Fruit fly (Drosophila melanogaster) whole organism, embryonic: Measurements from ENCODE around the gene Reck.

Experiments
- ATbp ChIP-seq: fragments of 200-800 bp; sonication (Bioruptor generic); optimal IDR thresholded peaks from 2 replicates; lab custom pipeline; 2017; ENCODE audit warnings: missing biosample characterization, mild to moderate bottlenecking, missing genetic modification characterization, missing genetic modification reagents
- Asciz ChIP-seq: fragments of 200-800 bp; sonication (Bioruptor generic); optimal IDR thresholded peaks from 2 replicates; lab custom pipeline; 2017; ENCODE audit warnings: missing biosample characterization, mild to moderate bottlenecking, missing genetic modification characterization, missing genetic modification reagents
- Blimp-1 ChIP-seq: fragments of 200-800 bp; sonication (Bioruptor generic); optimal IDR thresholded peaks from 3 replicates; lab custom pipeline; 2018; ENCODE audit warnings: missing biosample characterization, missing genetic modification characterization, mild to moderate bottlenecking, moderate library complexity, missing genetic modification reagents
- CG10979 ChIP-seq: fragments of 200-800 bp; sonication (Bioruptor generic); optimal IDR thresholded peaks from 2 replicates; lab custom pipeline; 2018; ENCODE audit warnings: missing biosample characterization, mild to moderate bottlenecking, missing genetic modification characterization, moderate library complexity
- CG11504 ChIP-seq: fragments of 200-800 bp; sonication (Bioruptor generic); optimal IDR thresholded peaks from 3 replicates; lab custom pipeline; 2019; ENCODE audit warnings: missing biosample characterization, mild to moderate bottlenecking, missing genetic modification characterization, moderate library complexity
- CG12744 ChIP-seq: fragments of 200-800 bp; sonication (Bioruptor generic); optimal IDR thresholded peaks from 2 replicates; lab custom pipeline; 2016; ENCODE audit warnings: missing biosample characterization, missing genetic modification characterization
- CG1603 ChIP-seq: fragments of 200-800 bp; sonication (Bioruptor generic); optimal IDR thresholded peaks from 2 replicates; lab custom pipeline; 2019; ENCODE audit warnings: missing biosample characterization, mild to moderate bottlenecking, missing genetic modification characterization, moderate library complexity
- CG16813 ChIP-seq: fragments of 200-800 bp; sonication (Bioruptor generic); IDR thresholded peaks from 3 replicates; pipeline ENCODE4 v1.3.6; 2022; ENCODE audit warnings: missing biosample characterization, missing genetic modification characterization; ENCODE audit not compliant: partially characterized antibody
- CG17359 ChIP-seq: fragments of 200-800 bp; sonication (Bioruptor generic); optimal IDR thresholded peaks from 3 replicates; lab custom pipeline; 2018; ENCODE audit warnings: missing biosample characterization, mild to moderate bottlenecking, missing genetic modification characterization, moderate library complexity
- CG17361 ChIP-seq: fragments of 200-800 bp; sonication (Bioruptor generic); IDR thresholded peaks from 3 replicates; pipeline ENCODE4 v1.3.6; 2022; ENCODE audit warnings: missing biosample characterization, missing genetic modification characterization
- CG18262 ChIP-seq: fragments of 200-800 bp; optimal IDR thresholded peaks from 3 replicates; lab custom pipeline; 2019; ENCODE audit warnings: missing biosample characterization, mild to moderate bottlenecking, missing genetic modification characterization, moderate library complexity
- CG2712 ChIP-seq: fragments of 200-800 bp; optimal IDR thresholded peaks from 3 replicates; lab custom pipeline; 2019; ENCODE audit warnings: missing biosample characterization, mild to moderate bottlenecking, missing genetic modification characterization, moderate library complexity
- CG2875 ChIP-seq: fragments of 200-800 bp; sonication (Bioruptor generic); optimal IDR thresholded peaks from 2 replicates; lab custom pipeline; 2017; ENCODE audit warnings: missing biosample characterization, mild to moderate bottlenecking, missing genetic modification characterization, missing genetic modification reagents
- CG30403 ChIP-seq: fragments of 200-800 bp; sonication (Bioruptor generic); optimal IDR thresholded peaks from 3 replicates; lab custom pipeline; 2016; ENCODE audit warnings: missing biosample characterization, missing genetic modification characterization
- CG31441 ChIP-seq: fragments of 200-800 bp; sonication (Bioruptor generic); IDR thresholded peaks from 2 replicates; pipeline ENCODE4 v1.3.6; 2022; ENCODE audit warnings: missing biosample characterization, missing genetic modification characterization
- CG3407 ChIP-seq: fragments of 200-800 bp; sonication (Bioruptor generic); optimal IDR thresholded peaks from 2 replicates; lab custom pipeline; 2018; ENCODE audit warnings: missing biosample characterization, mild to moderate bottlenecking, missing genetic modification characterization
- CG3838 ChIP-seq: fragments of 200-800 bp; sonication (Bioruptor generic); optimal IDR thresholded peaks from 3 replicates; lab custom pipeline; 2016; ENCODE audit warnings: missing biosample characterization, missing genetic modification characterization
- CG7271 ChIP-seq: fragments of 200-800 bp; sonication (Bioruptor generic); optimal IDR thresholded peaks from 2 replicates; lab custom pipeline; 2018; ENCODE audit warnings: missing biosample characterization, mild to moderate bottlenecking, missing genetic modification characterization, moderate library complexity
- CG7556 ChIP-seq: fragments of 200-800 bp; sonication (Bioruptor generic); optimal IDR thresholded peaks from 2 replicates; lab custom pipeline; 2017; ENCODE audit warnings: missing biosample characterization, mild to moderate bottlenecking, missing genetic modification characterization
- CG8924 ChIP-seq: fragments of 200-800 bp; optimal IDR thresholded peaks from 3 replicates; lab custom pipeline; 2019; ENCODE audit warnings: missing biosample characterization, mild to moderate bottlenecking, missing genetic modification characterization, moderate library complexity
- Camta ChIP-seq: fragments of 200-800 bp; sonication (Bioruptor generic); optimal IDR thresholded peaks from 2 replicates; lab custom pipeline; 2016; ENCODE audit warnings: missing biosample characterization, missing genetic modification characterization
- Dp ChIP-seq: fragments of 200-800 bp; sonication (Bioruptor generic); optimal IDR thresholded peaks from 2 replicates; lab custom pipeline; 2018; ENCODE audit warnings: missing biosample characterization, mild to moderate bottlenecking, missing genetic modification characterization, moderate library complexity
- Drgx ChIP-seq: fragments of 200-800 bp; sonication (Bioruptor generic); IDR thresholded peaks from 2 replicates; pipeline ENCODE4 v1.3.6; 2022; ENCODE audit warnings: missing biosample characterization, missing genetic modification characterization
- Ets65A ChIP-seq: fragments of 200-800 bp; sonication (Bioruptor generic); peaks from one replicate; lab custom pipeline; 2016; ENCODE audit warnings: missing biosample characterization, missing genetic modification characterization
- HLH54F ChIP-seq: fragments of 200-800 bp; sonication (Bioruptor generic); optimal IDR thresholded peaks from 3 replicates; lab custom pipeline; 2016; ENCODE audit warnings: missing biosample characterization, missing genetic modification characterization
- Pdp1 ChIP-seq, 2 experiments: fragments of 200-800 bp; sonication (Bioruptor generic); optimal IDR thresholded peaks; 3 replicates each; lab custom pipeline; 2016; ENCODE audit warnings: missing biosample characterization in 2 of 2, missing genetic modification characterization in 2 of 2, mild to moderate bottlenecking in 1 of 2, moderate library complexity in 1 of 2
- Poxn ChIP-seq: fragments of 200-800 bp; sonication (Bioruptor generic); IDR thresholded peaks from 2 replicates; pipeline ENCODE4 v1.3.6; 2022; ENCODE audit warnings: missing biosample characterization, missing genetic modification characterization
- Sox102F ChIP-seq: fragments of 200-800 bp; sonication (Bioruptor generic); optimal IDR thresholded peaks from 2 replicates; lab custom pipeline; 2018; ENCODE audit warnings: missing biosample characterization, mild to moderate bottlenecking, missing genetic modification characterization, moderate library complexity
- Xrp1 ChIP-seq: fragments of 200-800 bp; sonication (Bioruptor generic); IDR thresholded peaks from 2 replicates; pipeline ENCODE4 v1.3.6; 2022; ENCODE audit warnings: missing biosample characterization, missing genetic modification characterization
- bsh ChIP-seq, 2 experiments: fragments of 200-800 bp; sonication (Bioruptor generic); optimal IDR thresholded peaks; 2 replicates each; lab custom pipeline; 2017 to 2018; ENCODE audit warnings: mild to moderate bottlenecking in 2 of 2, missing biosample characterization in 2 of 2, missing genetic modification characterization in 2 of 2, moderate library complexity in 1 of 2
- crol ChIP-seq: fragments of 200-800 bp; sonication (Bioruptor generic); IDR thresholded peaks from 2 replicates; pipeline ENCODE4 v1.3.6; 2022; ENCODE audit warnings: missing biosample characterization, missing genetic modification characterization
- dm ChIP-seq: fragments of 200-800 bp; sonication (Bioruptor generic); optimal IDR thresholded peaks from 3 replicates; lab custom pipeline; 2016; ENCODE audit warnings: missing biosample characterization, missing genetic modification characterization
- gem ChIP-seq: fragments of 200-800 bp; sonication (Bioruptor generic); optimal IDR thresholded peaks from 2 replicates; lab custom pipeline; 2019; ENCODE audit warnings: missing biosample characterization, mild to moderate bottlenecking, missing genetic modification characterization, moderate library complexity
- hkb ChIP-seq, 2 experiments: fragments of 200-800 bp in 1 of 2; fragments of >200 bp in 1 of 2; sonication (Bioruptor generic) in 1 of 2; IDR thresholded peaks in 1 of 2; optimal IDR thresholded peaks in 1 of 2; 2 replicates each; pipeline versions ENCODE4 v1.3.6 to Lab custom; 2017 to 2022; ENCODE audit warnings: missing biosample characterization in 1 of 2, missing genetic modification characterization in 1 of 2
- insv ChIP-seq, 2 experiments: fragments of 200-800 bp; sonication (Bioruptor generic); optimal IDR thresholded peaks; 3 replicates each; lab custom pipeline; 2016 to 2018; ENCODE audit warnings: missing biosample characterization in 2 of 2, missing genetic modification characterization in 2 of 2
- lab ChIP-seq: fragments of 200-800 bp; sonication (Bioruptor generic); optimal IDR thresholded peaks from 3 replicates; lab custom pipeline; 2017; ENCODE audit warnings: missing biosample characterization, missing genetic modification characterization, mild to moderate bottlenecking, moderate library complexity, missing genetic modification reagents
- lmd ChIP-seq: fragments of 200-800 bp; sonication (Bioruptor generic); IDR thresholded peaks from 2 replicates; pipeline ENCODE4 v1.3.6; 2022; ENCODE audit warnings: missing biosample characterization, missing genetic modification characterization
- nmo ChIP-seq: fragments of 200-800 bp; sonication (Bioruptor generic); optimal IDR thresholded peaks from 2 replicates; lab custom pipeline; 2018; ENCODE audit warnings: missing biosample characterization, mild to moderate bottlenecking, missing genetic modification characterization, moderate library complexity
- nom ChIP-seq: fragments of 200-800 bp; sonication (Bioruptor generic); optimal IDR thresholded peaks from 2 replicates; lab custom pipeline; 2017; ENCODE audit warnings: missing biosample characterization, missing genetic modification characterization, mild to moderate bottlenecking, moderate library complexity, missing genetic modification reagents
- pum ChIP-seq: fragments of 200-800 bp; sonication (Bioruptor generic); optimal IDR thresholded peaks from 2 replicates; lab custom pipeline; 2016; ENCODE audit warnings: missing biosample characterization, missing genetic modification characterization
- row ChIP-seq: fragments of 200-800 bp; sonication (Bioruptor generic); IDR thresholded peaks from 3 replicates; pipeline ENCODE4 v1.3.6; 2022; ENCODE audit warnings: missing biosample characterization, missing genetic modification characterization
- schlank ChIP-seq: fragments of 200-800 bp; sonication (Bioruptor generic); optimal IDR thresholded peaks from 2 replicates; lab custom pipeline; 2018; ENCODE audit warnings: missing biosample characterization, mild to moderate bottlenecking, missing genetic modification characterization
- shn ChIP-seq: fragments of 200-800 bp; sonication (Bioruptor generic); optimal IDR thresholded peaks from 3 replicates; lab custom pipeline; 2016; ENCODE audit warnings: missing biosample characterization, missing genetic modification characterization
- slbo ChIP-seq: fragments of 200-800 bp; sonication (Bioruptor generic); IDR thresholded peaks from 2 replicates; pipeline ENCODE4 v1.3.6; 2022; ENCODE audit warnings: missing biosample characterization, missing genetic modification characterization
- sna ChIP-seq: fragments of 200-800 bp; sonication (Bioruptor generic); IDR thresholded peaks from 2 replicates; pipeline ENCODE4 v1.3.6; 2022; ENCODE audit warnings: missing biosample characterization, missing genetic modification characterization; ENCODE audit not compliant: partially characterized antibody
- toy ChIP-seq: fragments of 200-800 bp; sonication (Bioruptor generic); IDR thresholded peaks from 2 replicates; pipeline ENCODE4 v1.3.6; 2022; ENCODE audit warnings: missing biosample characterization, missing genetic modification characterization
- ttk ChIP-seq: fragments of 200-800 bp; sonication (Bioruptor generic); IDR thresholded peaks from 2 replicates; pipeline ENCODE4 v2.1.2; 2022; ENCODE audit warnings: missing biosample characterization, missing genetic modification characterization
- unpg ChIP-seq: fragments of 200-800 bp; sonication (Bioruptor generic); optimal IDR thresholded peaks from 3 replicates; lab custom pipeline; 2018; ENCODE audit warnings: missing biosample characterization, mild to moderate bottlenecking, missing genetic modification characterization, moderate library complexity
- z ChIP-seq: fragments of 200-800 bp; sonication (Bioruptor generic); IDR thresholded peaks from 3 replicates; pipeline ENCODE4 v1.3.6; 2022; ENCODE audit warnings: missing biosample characterization, missing genetic modification characterization

Reck gene

DNA sequence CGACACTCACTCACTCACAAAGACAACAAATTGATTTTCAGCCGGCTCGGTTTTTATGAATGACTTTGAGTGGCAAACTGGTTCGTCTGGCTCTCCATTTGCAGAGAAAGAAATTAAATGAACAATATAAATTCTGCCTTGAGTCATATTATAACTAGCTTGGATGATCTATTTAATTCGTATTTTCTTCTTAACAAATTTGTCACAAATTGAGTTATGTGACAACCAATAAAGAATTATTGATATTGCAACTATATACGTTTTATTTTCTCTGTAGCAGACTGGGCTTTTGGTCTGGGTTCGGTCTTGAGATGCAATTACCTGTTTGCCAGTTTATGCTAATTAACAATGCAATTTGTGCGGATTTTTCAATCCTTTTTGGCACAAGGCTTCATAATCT is 7.0 kb downstream of the Reck start (continued):
- TF ChIP-seq CG7556 (GFP tag; lab: Kevin White, UChicago) (no peak), Camta (GFP tag; lab: Kevin White, UChicago) (no peak), Xrp1 (peak; percentile 53; the same call in 1 of the 2 replicates), gem (peak; percentile 65), dm (GFP tag; lab: Kevin White, UChicago) (no peak), CG2875 (GFP tag; lab: Kevin White, UChicago) (peak; percentile 4), CG17361 (GFP tag; lab: Robert Waterston, UW) (0 out of 3 replicates have a peak, but pooled peaks have one; percentile 30), schlank (tag; lab: Kevin White, UChicago) (no peak), row (peak; percentile 36; the same call in 1 of the 3 replicates), nmo (GFP tag; lab: Kevin White, UChicago) (peak; percentile 2), Pdp1 (GFP tag; optimal IDR thresholded peaks at IDR 0.05; lab: Kevin White, UChicago) (peak in 1 of 2 experiments; percentile 11), Poxn (GFP tag; lab: Robert Waterston, UW) (no peak), Blimp-1 (GFP tag; lab: Kevin White, UChicago) (peak; percentile 42), CG2712 (tag; lab: Kevin White, UChicago) (peak; percentile 19), CG3407 (no peak), nom (GFP tag; lab: Kevin White, UChicago) (peak; percentile 26), Dp (GFP tag; lab: Kevin White, UChicago) (no peak), z (GFP tag; lab: Robert Waterston, UW) (0 out of 3 replicates have a peak, but pooled peaks have one; percentile 30), insv (GFP tag; optimal IDR thresholded peaks at IDR 0.05; lab: Kevin White, UChicago) (no peak), CG16813 (GFP tag; lab: Robert Waterston, UW) (no peak), CG8924 (tag; lab: Kevin White, UChicago) (no peak), pum (no peak), ATbp (GFP tag; lab: Kevin White, UChicago) (peak; percentile 13), CG12744 (GFP tag; lab: Kevin White, UChicago) (no peak), Asciz (GFP tag; lab: Kevin White, UChicago) (no peak), toy (GFP tag; lab: Robert Waterston, UW) (no peak), hkb (optimal IDR thresholded peaks at IDR 0.05; lab: Kevin White, UChicago) (no peak), hkb (GFP tag; IDR thresholded peaks at IDR 0.05; lab: Robert Waterston, UW) (0 out of 2 replicates have a peak, but pooled peaks have one; percentile 29), CG31441 (GFP tag; lab: Robert Waterston, UW) (peak; percentile 22; the same call in 1 of the 2 replicates), CG11504 (tag; lab: Kevin White, UChicago) (peak; percentile 35), shn (GFP tag; lab: Kevin White, UChicago) (no peak), ttk (GFP tag; lab: Robert Waterston, UW) (peak; percentile 52; the same call in 1 of the 2 replicates), HLH54F (no peak), sna (GFP tag; lab: Robert Waterston, UW) (no peak), unpg (GFP tag; lab: Kevin White, UChicago) (peak; percentile 48), lab (no peak), CG30403 (GFP tag; lab: Kevin White, UChicago) (peak; percentile 15), slbo (GFP tag; lab: Robert Waterston, UW) (no peak), crol (no peak), lmd (0 out of 2 replicates have a peak, but pooled peaks have one; percentile 17), bsh (GFP tag; optimal IDR thresholded peaks at IDR 0.05; lab: Kevin White, UChicago) (peak; percentile 36 to 45), CG3838 (GFP tag; lab: Kevin White, UChicago) (no peak), CG1603 (peak; percentile 66), CG18262 (peak; percentile 35), CG7271 (no peak), CG17359 (tag; lab: Kevin White, UChicago) (peak; percentile 7), Sox102F (GFP tag; lab: Kevin White, UChicago) (peak; percentile 46), Ets65A (GFP tag; lab: Kevin White, UChicago) (peak; percentile 68), CG10979 (tag; lab: Kevin White, UChicago) (peak; percentile 25), Drgx (GFP tag; lab: Robert Waterston, UW) (peak; percentile 92)
